Fruit fly (Drosophila melanogaster) whole organism, embryonic: ENCODE measurements around the gene Pino.

ENCODE experiments used
- BEAF-32 ChIP-seq: fragments of 200-800 bp; sonication (Bioruptor generic); optimal IDR thresholded peaks from 3 replicates; lab custom pipeline; 2017; ENCODE audit warnings: missing biosample characterization, missing genetic modification characterization, mild to moderate bottlenecking, moderate library complexity, missing genetic modification reagents
- Bgb ChIP-seq: fragments of 200-800 bp; sonication (Bioruptor generic); IDR thresholded peaks from 2 replicates; pipeline ENCODE4 v1.3.6; 2022; ENCODE audit warnings: missing biosample characterization, missing genetic modification characterization; ENCODE audit not compliant: partially characterized antibody
- CG11504 ChIP-seq: fragments of 200-800 bp; sonication (Bioruptor generic); optimal IDR thresholded peaks from 3 replicates; lab custom pipeline; 2019; ENCODE audit warnings: missing biosample characterization, mild to moderate bottlenecking, missing genetic modification characterization, moderate library complexity
- CG12071 ChIP-seq: fragments of 200-800 bp; sonication (Bioruptor generic); optimal IDR thresholded peaks from 3 replicates; lab custom pipeline; 2018; ENCODE audit warnings: missing biosample characterization, mild to moderate bottlenecking, missing genetic modification characterization
- CG12236 ChIP-seq: fragments of 200-800 bp; sonication (Bioruptor generic); optimal IDR thresholded peaks from 2 replicates; lab custom pipeline; 2016; ENCODE audit warnings: missing biosample characterization, missing genetic modification characterization
- CG12744 ChIP-seq: fragments of 200-800 bp; sonication (Bioruptor generic); optimal IDR thresholded peaks from 2 replicates; lab custom pipeline; 2016; ENCODE audit warnings: missing biosample characterization, missing genetic modification characterization
- CG14667 ChIP-seq: fragments of 200-800 bp; sonication (Bioruptor generic); IDR thresholded peaks from 2 replicates; pipeline ENCODE4 v1.3.6; 2022; ENCODE audit warnings: missing biosample characterization, missing genetic modification characterization
- CG14965 ChIP-seq: fragments of 200-800 bp; sonication (Bioruptor generic); optimal IDR thresholded peaks from 2 replicates; lab custom pipeline; 2016; ENCODE audit warnings: missing biosample characterization, missing genetic modification characterization, borderline replicate concordance
- CG16863 ChIP-seq: fragments of 200-800 bp; sonication (Bioruptor generic); optimal IDR thresholded peaks from 3 replicates; lab custom pipeline; 2016; ENCODE audit warnings: missing biosample characterization, missing genetic modification characterization
- CG18476 ChIP-seq: fragments of 200-800 bp; sonication (Bioruptor generic); optimal IDR thresholded peaks from 2 replicates; lab custom pipeline; 2016; ENCODE audit warnings: missing biosample characterization, mild to moderate bottlenecking, missing genetic modification characterization
- CG30020 ChIP-seq: fragments of 200-800 bp; optimal IDR thresholded peaks from 2 replicates; lab custom pipeline; 2019; ENCODE audit warnings: missing biosample characterization, mild to moderate bottlenecking, missing genetic modification characterization, moderate library complexity
- CG34224 ChIP-seq: fragments of 200-800 bp; sonication (Bioruptor generic); IDR thresholded peaks from 3 replicates; pipeline ENCODE4 v1.3.6; 2022; ENCODE audit warnings: missing biosample characterization, missing genetic modification characterization; ENCODE audit not compliant: partially characterized antibody
- CG5245 ChIP-seq: fragments of 200-800 bp; sonication (Bioruptor generic); optimal IDR thresholded peaks from 3 replicates; lab custom pipeline; 2016; ENCODE audit warnings: missing biosample characterization, missing genetic modification characterization
- CG6854 ChIP-seq: fragments of 200-800 bp; sonication (Bioruptor generic); optimal IDR thresholded peaks from 3 replicates; lab custom pipeline; 2017; ENCODE audit warnings: missing biosample characterization, mild to moderate bottlenecking, missing genetic modification characterization
- CG7372 ChIP-seq: fragments of 200-800 bp; sonication (Bioruptor generic); IDR thresholded peaks from 2 replicates; pipeline ENCODE4 v1.3.6; 2022; ENCODE audit warnings: missing biosample characterization, missing genetic modification characterization
- CG7556 ChIP-seq: fragments of 200-800 bp; sonication (Bioruptor generic); optimal IDR thresholded peaks from 2 replicates; lab custom pipeline; 2017; ENCODE audit warnings: missing biosample characterization, mild to moderate bottlenecking, missing genetic modification characterization
- CG7928 ChIP-seq: fragments of 200-800 bp; sonication (Bioruptor generic); optimal IDR thresholded peaks from 2 replicates; lab custom pipeline; 2017; ENCODE audit warnings: missing biosample characterization, mild to moderate bottlenecking, missing genetic modification characterization
- CG8089 ChIP-seq: fragments of 200-800 bp; sonication (Bioruptor generic); optimal IDR thresholded peaks from 3 replicates; lab custom pipeline; 2016; ENCODE audit warnings: missing biosample characterization, missing genetic modification characterization
- CG8359 ChIP-seq: fragments of 200-800 bp; sonication (Bioruptor generic); optimal IDR thresholded peaks from 2 replicates; lab custom pipeline; 2017; ENCODE audit warnings: missing biosample characterization, mild to moderate bottlenecking, missing genetic modification characterization, borderline replicate concordance
- CG9797 ChIP-seq: fragments of 200-800 bp; sonication (Bioruptor generic); optimal IDR thresholded peaks from 3 replicates; lab custom pipeline; 2018; ENCODE audit warnings: missing biosample characterization, mild to moderate bottlenecking, missing genetic modification characterization
- CG9817 ChIP-seq: fragments of 200-800 bp; sonication (Bioruptor generic); optimal IDR thresholded peaks from 2 replicates; lab custom pipeline; 2018; ENCODE audit warnings: missing biosample characterization, mild to moderate bottlenecking, missing genetic modification characterization, moderate library complexity
- Dek ChIP-seq: fragments of 200-800 bp; sonication (Bioruptor generic); optimal IDR thresholded peaks from 3 replicates; lab custom pipeline; 2019; ENCODE audit warnings: missing biosample characterization, mild to moderate bottlenecking, missing genetic modification characterization, moderate library complexity
- HmgD ChIP-seq: fragments of 200-800 bp; sonication (Bioruptor generic); optimal IDR thresholded peaks from 3 replicates; lab custom pipeline; 2016; ENCODE audit warnings: missing biosample characterization, missing genetic modification characterization
- Hr39 ChIP-seq: fragments of >200 bp; optimal IDR thresholded peaks from 2 replicates; lab custom pipeline; 2017
- Hr51 ChIP-seq, 2 experiments: fragments of 200-800 bp; sonication (Bioruptor generic); optimal IDR thresholded peaks; 2 replicates in 1 of 2; 3 replicates in 1 of 2; lab custom pipeline; 2016 to 2018; ENCODE audit warnings: missing biosample characterization in 2 of 2, missing genetic modification characterization in 2 of 2, mild to moderate bottlenecking in 1 of 2, moderate library complexity in 1 of 2
- Kr ChIP-seq: fragments of 200-800 bp; sonication (Bioruptor generic); optimal IDR thresholded peaks from 2 replicates; lab custom pipeline; 2017; ENCODE audit warnings: missing biosample characterization, mild to moderate bottlenecking, missing genetic modification characterization
- Mes4 ChIP-seq: fragments of 200-800 bp; sonication (Bioruptor generic); optimal IDR thresholded peaks from 2 replicates; lab custom pipeline; 2016; ENCODE audit warnings: missing biosample characterization, missing genetic modification characterization
- Neu2 ChIP-seq: fragments of 200-800 bp; sonication (Bioruptor generic); optimal IDR thresholded peaks from 3 replicates; lab custom pipeline; 2016; ENCODE audit warnings: missing biosample characterization, missing genetic modification characterization, borderline replicate concordance
- Nf-YC ChIP-seq: fragments of 200-800 bp; optimal IDR thresholded peaks from 3 replicates; lab custom pipeline; 2019; ENCODE audit warnings: missing biosample characterization, mild to moderate bottlenecking, missing genetic modification characterization, moderate library complexity
- PHDP ChIP-seq: fragments of 200-800 bp; sonication (Bioruptor generic); optimal IDR thresholded peaks from 3 replicates; lab custom pipeline; 2018; ENCODE audit warnings: missing biosample characterization, mild to moderate bottlenecking, missing genetic modification characterization, moderate library complexity
- Xbp1 ChIP-seq: fragments of 200-800 bp; sonication (Bioruptor generic); optimal IDR thresholded peaks from 3 replicates; lab custom pipeline; 2016; ENCODE audit warnings: missing biosample characterization, mild to moderate bottlenecking, missing genetic modification characterization
- aop ChIP-seq: fragments of 200-800 bp; sonication (Bioruptor generic); IDR thresholded peaks from 2 replicates; pipeline ENCODE4 v1.3.6; 2022; ENCODE audit warnings: missing biosample characterization, missing genetic modification characterization
- az2 ChIP-seq: fragments of 200-800 bp; sonication (Bioruptor generic); optimal IDR thresholded peaks from 3 replicates; lab custom pipeline; 2016; ENCODE audit warnings: missing biosample characterization, missing genetic modification characterization
- bowl ChIP-seq: fragments of 200-800 bp; sonication (Bioruptor generic); IDR thresholded peaks from 2 replicates; pipeline ENCODE4 v1.3.6; 2022; ENCODE audit warnings: missing biosample characterization, missing genetic modification characterization
- cas ChIP-seq: fragments of 200-800 bp; sonication (Bioruptor generic); IDR thresholded peaks from 2 replicates; pipeline ENCODE4 v1.3.6; 2022; ENCODE audit warnings: missing biosample characterization, missing genetic modification characterization
- chn ChIP-seq: fragments of 200-800 bp; sonication (Bioruptor generic); optimal IDR thresholded peaks from 2 replicates; lab custom pipeline; 2016; ENCODE audit warnings: missing biosample characterization, missing genetic modification characterization
- corto ChIP-seq: fragments of 200-800 bp; sonication (Bioruptor generic); optimal IDR thresholded peaks from 2 replicates; lab custom pipeline; 2016; ENCODE audit warnings: missing biosample characterization, mild to moderate bottlenecking, missing genetic modification characterization, moderate library complexity
- dpn ChIP-seq, 2 experiments: fragments of 200-800 bp; sonication (Bioruptor generic); optimal IDR thresholded peaks; 3 replicates each; lab custom pipeline; 2016; ENCODE audit warnings: missing biosample characterization in 2 of 2, missing genetic modification characterization in 2 of 2
- jing ChIP-seq: fragments of 200-800 bp; sonication (Bioruptor generic); optimal IDR thresholded peaks from 2 replicates; lab custom pipeline; 2018; ENCODE audit warnings: missing biosample characterization, mild to moderate bottlenecking, missing genetic modification characterization
- ken ChIP-seq: fragments of 200-800 bp; sonication (Bioruptor generic); IDR thresholded peaks from 3 replicates; pipeline ENCODE4 v1.3.6; 2022; ENCODE audit warnings: missing biosample characterization, missing genetic modification characterization
- pfk ChIP-seq: fragments of 200-800 bp; sonication (Bioruptor generic); optimal IDR thresholded peaks from 2 replicates; lab custom pipeline; 2018; ENCODE audit warnings: missing biosample characterization, mild to moderate bottlenecking, missing genetic modification characterization, moderate library complexity
- prd ChIP-seq, 3 experiments: fragments of >200 bp in 2 of 3; fragments of 200-800 bp in 1 of 3; sonication (Bioruptor generic) in 1 of 3; optimal IDR thresholded peaks in 2 of 3; IDR thresholded peaks in 1 of 3; 2 replicates in 2 of 3; 3 replicates in 1 of 3; pipeline versions ENCODE4 v1.3.6 to Lab custom; 2017 to 2022; ENCODE audit warnings: missing biosample characterization in 1 of 3, missing genetic modification characterization in 1 of 3
- salm ChIP-seq: fragments of 200-800 bp; sonication (Bioruptor generic); optimal IDR thresholded peaks from 2 replicates; lab custom pipeline; 2018; ENCODE audit warnings: missing biosample characterization, mild to moderate bottlenecking, missing genetic modification characterization
- slbo ChIP-seq: fragments of 200-800 bp; sonication (Bioruptor generic); IDR thresholded peaks from 2 replicates; pipeline ENCODE4 v1.3.6; 2022; ENCODE audit warnings: missing biosample characterization, missing genetic modification characterization
- sob ChIP-seq: fragments of 200-800 bp; sonication (Bioruptor generic); IDR thresholded peaks from 2 replicates; pipeline ENCODE4 v1.3.6; 2022; ENCODE audit warnings: missing biosample characterization, missing genetic modification characterization
- stwl ChIP-seq: fragments of 200-800 bp; sonication (Bioruptor generic); optimal IDR thresholded peaks from 3 replicates; lab custom pipeline; 2018; ENCODE audit warnings: missing biosample characterization, mild to moderate bottlenecking, missing genetic modification characterization, moderate library complexity
- tll ChIP-seq, 2 experiments: fragments of 200-800 bp in 1 of 2; fragments of >200 bp in 1 of 2; sonication (Bioruptor generic) in 1 of 2; optimal IDR thresholded peaks; 2 replicates each; lab custom pipeline; 2017 to 2019; ENCODE audit warnings: missing biosample characterization in 2 of 2, missing genetic modification characterization in 2 of 2, mild to moderate bottlenecking in 1 of 2, moderate library complexity in 1 of 2
- twi ChIP-seq: fragments of 200-800 bp; optimal IDR thresholded peaks from 2 replicates; lab custom pipeline; 2019; ENCODE audit warnings: missing biosample characterization, mild to moderate bottlenecking, missing genetic modification characterization, moderate library complexity
- zen2 ChIP-seq: fragments of 200-800 bp; sonication (Bioruptor generic); IDR thresholded peaks from 3 replicates; pipeline ENCODE4 v1.3.6; 2022; ENCODE audit warnings: missing biosample characterization, missing genetic modification characterization; ENCODE audit not compliant: partially characterized antibody
- zf30C ChIP-seq: fragments of 200-800 bp; sonication (Bioruptor generic); optimal IDR thresholded peaks from 3 replicates; lab custom pipeline; 2018; ENCODE audit warnings: missing biosample characterization, mild to moderate bottlenecking, missing genetic modification characterization

Pino gene

dm6 chr2L:1070941-1071340, 57.8 kb downstream of the Pino start (continued):
- peak; percentile 2 for TF ChIP-seq CG12071
- no peak for TF ChIP-seq CG7556 (GFP tag; lab: Kevin White, UChicago)
- TF ChIP-seq CG14667 (GFP tag; lab: Robert Waterston, UW): no peak
- TF ChIP-seq prd (optimal IDR thresholded peaks at IDR 0.05; lab: Kevin White, UChicago): no peak
- peak; percentile 43; the same call in 1 of the 3 replicates for TF ChIP-seq prd (GFP tag; IDR thresholded peaks at IDR 0.05; lab: Robert Waterston, UW)
- TF ChIP-seq chn (GFP tag; lab: Kevin White, UChicago): no peak
- no peak for TF ChIP-seq CG16863 (GFP tag; lab: Kevin White, UChicago)
- no peak for TF ChIP-seq Bgb
- TF ChIP-seq twi (tag; lab: Kevin White, UChicago): no peak
- TF ChIP-seq CG5245 (GFP tag; lab: Kevin White, UChicago): no peak
- no peak for TF ChIP-seq dpn (GFP tag; optimal IDR thresholded peaks at IDR 0.05; lab: Kevin White, UChicago)
- no peak for TF ChIP-seq jing (GFP tag; lab: Kevin White, UChicago)
- TF ChIP-seq CG8359 (GFP tag; lab: Kevin White, UChicago): no peak
- TF ChIP-seq corto (GFP tag; lab: Kevin White, UChicago): no peak
- TF ChIP-seq CG9817 (tag; lab: Kevin White, UChicago): no peak
- TF ChIP-seq BEAF-32 (GFP tag; lab: Kevin White, UChicago): no peak
- no peak for TF ChIP-seq tll (GFP tag; optimal IDR thresholded peaks at IDR 0.05; lab: Kevin White, UChicago)
- peak; percentile 32; the same call in 1 of the 2 replicates for TF ChIP-seq CG7372 (GFP tag; lab: Robert Waterston, UW)
- TF ChIP-seq bowl (GFP tag; lab: Robert Waterston, UW): no peak
- TF ChIP-seq slbo (GFP tag; lab: Robert Waterston, UW): peak; percentile 67
- TF ChIP-seq zf30C (GFP tag; lab: Kevin White, UChicago): no peak
- TF ChIP-seq aop: no peak
- no peak for TF ChIP-seq CG8089
- TF ChIP-seq ken (GFP tag; lab: Robert Waterston, UW): peak; percentile 12; the same call in 1 of the 3 replicates
- TF ChIP-seq az2: peak; percentile 3
- TF ChIP-seq HmgD (GFP tag; lab: Kevin White, UChicago): no peak
- no peak for TF ChIP-seq Kr (GFP tag; lab: Kevin White, UChicago)
- TF ChIP-seq CG11504 (tag; lab: Kevin White, UChicago): no peak
- TF ChIP-seq pfk (GFP tag; lab: Kevin White, UChicago): no peak
- TF ChIP-seq Mes4 (GFP tag; lab: Kevin White, UChicago): no peak
- no peak for TF ChIP-seq CG9797 (GFP tag; lab: Kevin White, UChicago)
- no peak for TF ChIP-seq Hr51 (GFP tag; optimal IDR thresholded peaks at IDR 0.05; lab: Kevin White, UChicago)
- TF ChIP-seq Hr39 (lab: Kevin White, UChicago): no peak
- no peak for TF ChIP-seq CG6854 (GFP tag; lab: Kevin White, UChicago)
- no peak for TF ChIP-seq CG18476 (GFP tag; lab: Kevin White, UChicago)
- no peak for TF ChIP-seq cas
- TF ChIP-seq zen2 (GFP tag; lab: Robert Waterston, UW): no peak
- no peak; the same call in 1 of the 2 replicates for TF ChIP-seq sob (GFP tag; lab: Robert Waterston, UW)
- TF ChIP-seq CG12744 (GFP tag; lab: Kevin White, UChicago): no peak
- TF ChIP-seq Neu2: no peak
- TF ChIP-seq PHDP (tag; lab: Kevin White, UChicago): peak; percentile 11
- TF ChIP-seq Nf-YC: no peak
- TF ChIP-seq CG7928 (GFP tag; lab: Kevin White, UChicago): no peak
- TF ChIP-seq salm (tag; lab: Kevin White, UChicago): no peak
- TF ChIP-seq CG34224: no peak
- TF ChIP-seq CG14965 (GFP tag; lab: Kevin White, UChicago): no peak
- TF ChIP-seq Dek (tag; lab: Kevin White, UChicago): no peak
- TF ChIP-seq CG30020 (tag; lab: Kevin White, UChicago): no peak
- TF ChIP-seq stwl (tag; lab: Kevin White, UChicago): no peak
- peak; percentile 11 for TF ChIP-seq Xbp1 (GFP tag; lab: Kevin White, UChicago)
- no peak for TF ChIP-seq CG12236
